Fruit fly (Drosophila melanogaster) Kc167 (cell line): ENCODE data around the gene CG3857.

Experiments used
- Myc ChIP-seq: fragments of >200 bp; optimal IDR thresholded peaks from 2 replicates; lab custom pipeline; 2017; ENCODE audit warnings: missing external identifiers
- Sin3A ChIP-seq: fragments of >200 bp; optimal IDR thresholded peaks from 2 replicates; lab custom pipeline; 2018; ENCODE audit warnings: missing external identifiers
- h ChIP-seq: fragments of >200 bp; optimal IDR thresholded peaks from 3 replicates; lab custom pipeline; 2018; ENCODE audit warnings: missing external identifiers
- psq ChIP-seq: fragments of >200 bp; optimal IDR thresholded peaks from 2 replicates; lab custom pipeline; 2017; ENCODE audit warnings: missing external identifiers
- ttk ChIP-seq: sonication (Bioruptor generic); optimal IDR thresholded peaks from 2 replicates; lab custom pipeline; 2017; ENCODE audit warnings: missing external identifiers

DNA sequence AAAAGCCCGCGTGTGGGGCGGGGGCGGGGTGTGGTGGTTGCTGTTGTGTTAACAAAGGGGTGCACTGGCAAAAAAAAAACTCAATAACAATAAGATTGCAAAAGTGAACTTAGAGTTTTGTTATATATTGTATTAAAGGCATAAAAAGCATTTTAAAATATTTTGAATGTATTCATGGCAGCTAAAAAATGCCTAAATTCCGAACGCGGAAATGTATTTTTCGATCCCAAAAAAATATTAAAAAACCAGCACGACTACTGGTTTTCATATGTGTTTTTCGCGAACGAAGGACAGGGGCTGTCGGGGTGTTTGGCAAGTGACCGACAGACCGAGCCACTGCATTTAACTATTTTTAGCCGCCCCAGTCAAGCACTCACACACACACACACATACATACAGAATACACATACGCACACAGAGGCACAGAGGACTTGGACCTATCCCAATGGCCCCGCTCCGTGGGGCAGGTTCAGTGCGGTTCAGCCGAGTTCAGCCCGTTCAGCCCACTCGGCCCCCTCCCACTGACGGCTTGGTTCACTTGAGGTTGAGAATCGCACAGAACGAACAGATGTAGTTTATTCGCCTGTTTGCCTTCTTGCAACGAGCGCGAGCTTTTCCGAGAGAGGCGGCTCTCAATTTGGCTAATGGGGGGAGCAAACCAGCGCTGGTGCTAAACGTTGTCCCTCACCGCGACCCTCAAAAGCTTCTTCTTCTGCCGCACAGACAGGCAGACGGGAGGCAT is 27.1 kb upstream of the CG3857 start:
- TF ChIP-seq Sin3A (lab: Kevin White, UChicago): no peak
- no peak for TF ChIP-seq ttk (lab: Kevin White, UChicago)
- TF ChIP-seq Myc (lab: Kevin White, UChicago): no peak
- no peak for TF ChIP-seq h
- no peak for TF ChIP-seq psq
